Fruit fly (Drosophila melanogaster) whole organism, embryonic: ENCODE data around the gene Cyp4g15.

Experiments used
- Abd-B ChIP-seq: fragments of 200-800 bp; sonication (Bioruptor generic); optimal IDR thresholded peaks from 2 replicates; lab custom pipeline; 2018; ENCODE audit warnings: missing biosample characterization, mild to moderate bottlenecking, missing genetic modification characterization, moderate library complexity
- CG11247 ChIP-seq: fragments of 200-800 bp; sonication (Bioruptor generic); IDR thresholded peaks from 2 replicates; pipeline ENCODE4 v1.3.6; 2022; ENCODE audit warnings: missing biosample characterization, missing genetic modification characterization
- CG11560 ChIP-seq: fragments of 200-800 bp; sonication (Bioruptor generic); IDR thresholded peaks from 3 replicates; pipeline ENCODE4 v1.3.6; 2022; ENCODE audit warnings: missing biosample characterization, missing genetic modification characterization
- CG11696 ChIP-seq: fragments of 200-800 bp; sonication (Bioruptor generic); IDR thresholded peaks from 2 replicates; pipeline ENCODE4 v1.3.6; 2022; ENCODE audit warnings: missing biosample characterization, missing genetic modification characterization
- CG13775 ChIP-seq: fragments of 200-800 bp; sonication (Bioruptor generic); optimal IDR thresholded peaks from 3 replicates; lab custom pipeline; 2017; ENCODE audit warnings: missing biosample characterization, mild to moderate bottlenecking, missing genetic modification characterization
- CG14667 ChIP-seq: fragments of 200-800 bp; sonication (Bioruptor generic); IDR thresholded peaks from 2 replicates; pipeline ENCODE4 v1.3.6; 2022; ENCODE audit warnings: missing biosample characterization, missing genetic modification characterization
- CG14710 ChIP-seq: fragments of 200-800 bp; sonication (Bioruptor generic); optimal IDR thresholded peaks from 3 replicates; lab custom pipeline; 2019; ENCODE audit warnings: missing biosample characterization, mild to moderate bottlenecking, missing genetic modification characterization, moderate library complexity
- CG15073 ChIP-seq: fragments of 200-800 bp; sonication (Bioruptor generic); optimal IDR thresholded peaks from 2 replicates; lab custom pipeline; 2016; ENCODE audit warnings: missing biosample characterization, missing genetic modification characterization
- CG1603 ChIP-seq: fragments of 200-800 bp; sonication (Bioruptor generic); optimal IDR thresholded peaks from 2 replicates; lab custom pipeline; 2019; ENCODE audit warnings: missing biosample characterization, mild to moderate bottlenecking, missing genetic modification characterization, moderate library complexity
- CG17385 ChIP-seq: fragments of 200-800 bp; sonication (Bioruptor generic); optimal IDR thresholded peaks from 3 replicates; lab custom pipeline; 2018; ENCODE audit warnings: missing biosample characterization, mild to moderate bottlenecking, missing genetic modification characterization
- CG17612 ChIP-seq: fragments of 200-800 bp; sonication (Bioruptor generic); IDR thresholded peaks from 2 replicates; pipeline ENCODE4 v1.3.6; 2022; ENCODE audit warnings: missing biosample characterization, missing genetic modification characterization
- CG17829 ChIP-seq: fragments of 200-800 bp; optimal IDR thresholded peaks from 2 replicates; lab custom pipeline; 2019; ENCODE audit warnings: missing biosample characterization, mild to moderate bottlenecking, missing genetic modification characterization, moderate library complexity
- CG42726 ChIP-seq: fragments of 200-800 bp; sonication (Bioruptor generic); IDR thresholded peaks from 2 replicates; pipeline ENCODE4 v1.3.6; 2022; ENCODE audit warnings: missing biosample characterization, missing genetic modification characterization; ENCODE audit not compliant: partially characterized antibody
- CG4282 ChIP-seq: fragments of 200-800 bp; sonication (Bioruptor generic); optimal IDR thresholded peaks from 2 replicates; lab custom pipeline; 2016; ENCODE audit warnings: missing biosample characterization, missing genetic modification characterization
- CG4730 ChIP-seq: fragments of 200-800 bp; sonication (Bioruptor generic); IDR thresholded peaks from 2 replicates; pipeline ENCODE4 v1.3.6; 2022; ENCODE audit warnings: missing biosample characterization, missing genetic modification characterization
- CG4854 ChIP-seq: fragments of 200-800 bp; sonication (Bioruptor generic); optimal IDR thresholded peaks from 2 replicates; lab custom pipeline; 2016; ENCODE audit warnings: missing biosample characterization, missing genetic modification characterization, inconsistent platforms
- CG5953 ChIP-seq: fragments of 200-800 bp; sonication (Bioruptor generic); IDR thresholded peaks from 2 replicates; pipeline ENCODE4 v1.3.6; 2022; ENCODE audit warnings: missing biosample characterization, missing genetic modification characterization
- CG6683 ChIP-seq: fragments of 200-800 bp; sonication (Bioruptor generic); optimal IDR thresholded peaks from 2 replicates; lab custom pipeline; 2017; ENCODE audit warnings: missing biosample characterization, mild to moderate bottlenecking, missing genetic modification characterization, missing genetic modification reagents
- CG7928 ChIP-seq: fragments of 200-800 bp; sonication (Bioruptor generic); optimal IDR thresholded peaks from 2 replicates; lab custom pipeline; 2017; ENCODE audit warnings: missing biosample characterization, mild to moderate bottlenecking, missing genetic modification characterization
- CoRest ChIP-seq: fragments of 200-800 bp; sonication (Bioruptor generic); optimal IDR thresholded peaks from 3 replicates; lab custom pipeline; 2018; ENCODE audit warnings: missing biosample characterization, mild to moderate bottlenecking, missing genetic modification characterization, moderate library complexity
- Dref ChIP-seq: fragments of 200-800 bp; sonication (Bioruptor generic); IDR thresholded peaks from 2 replicates; pipeline ENCODE4 v1.3.6; 2022; ENCODE audit warnings: missing biosample characterization, missing genetic modification characterization
- E2f1 ChIP-seq: fragments of 200-800 bp; sonication (Bioruptor generic); IDR thresholded peaks from 2 replicates; pipeline ENCODE4 v1.3.6; 2022; ENCODE audit warnings: missing biosample characterization, missing genetic modification characterization
- ERR ChIP-seq: fragments of 200-800 bp; sonication (Bioruptor generic); optimal IDR thresholded peaks from 2 replicates; lab custom pipeline; 2016; ENCODE audit warnings: missing biosample characterization, missing genetic modification characterization
- Elba2 ChIP-seq: fragments of 200-800 bp; sonication (Bioruptor generic); optimal IDR thresholded peaks from 3 replicates; lab custom pipeline; 2016; ENCODE audit warnings: missing biosample characterization, missing genetic modification characterization
- Ets97D ChIP-seq: fragments of 200-800 bp; sonication (Bioruptor generic); optimal IDR thresholded peaks from 3 replicates; lab custom pipeline; 2016; ENCODE audit warnings: missing biosample characterization, missing genetic modification characterization
- H2.0 ChIP-seq: fragments of 200-800 bp; sonication (Bioruptor generic); IDR thresholded peaks from 2 replicates; pipeline ENCODE4 v1.3.6; 2022; ENCODE audit warnings: missing biosample characterization, missing genetic modification characterization
- Hr3 ChIP-seq: fragments of 200-800 bp; sonication (Bioruptor generic); optimal IDR thresholded peaks from 3 replicates; lab custom pipeline; 2016; ENCODE audit warnings: missing biosample characterization, missing genetic modification characterization
- Hsf ChIP-seq: fragments of 200-800 bp; sonication (Bioruptor generic); optimal IDR thresholded peaks from 3 replicates; lab custom pipeline; 2016; ENCODE audit warnings: missing biosample characterization, missing genetic modification characterization
- Jarid2 ChIP-seq: fragments of 200-800 bp; sonication (Bioruptor generic); optimal IDR thresholded peaks from 3 replicates; lab custom pipeline; 2017; ENCODE audit warnings: mild to moderate bottlenecking, missing biosample characterization, missing genetic modification reagents, missing genetic modification characterization
- Max ChIP-seq: fragments of 200-800 bp; sonication (Bioruptor generic); optimal IDR thresholded peaks from 2 replicates; lab custom pipeline; 2016; ENCODE audit warnings: missing biosample characterization, mild to moderate bottlenecking, missing genetic modification characterization
- NC2α ChIP-seq: fragments of 200-800 bp; sonication (Bioruptor generic); optimal IDR thresholded peaks from 2 replicates; lab custom pipeline; 2016; ENCODE audit warnings: missing biosample characterization, missing genetic modification characterization
- PHDP ChIP-seq: fragments of 200-800 bp; sonication (Bioruptor generic); optimal IDR thresholded peaks from 3 replicates; lab custom pipeline; 2018; ENCODE audit warnings: missing biosample characterization, mild to moderate bottlenecking, missing genetic modification characterization, moderate library complexity
- Side ChIP-seq: fragments of 200-800 bp; sonication (Bioruptor generic); optimal IDR thresholded peaks from 2 replicates; lab custom pipeline; 2016; ENCODE audit warnings: missing biosample characterization, missing genetic modification characterization
- YL-1 ChIP-seq: fragments of 200-800 bp; sonication (Bioruptor generic); optimal IDR thresholded peaks from 3 replicates; lab custom pipeline; 2017; ENCODE audit warnings: missing biosample characterization, mild to moderate bottlenecking, missing genetic modification characterization
- br ChIP-seq: fragments of >200 bp; optimal IDR thresholded peaks from 2 replicates; lab custom pipeline; 2017
- danr ChIP-seq: fragments of 200-800 bp; sonication (Bioruptor generic); IDR thresholded peaks from 2 replicates; pipeline ENCODE4 v1.3.6; 2022; ENCODE audit warnings: missing biosample characterization, missing genetic modification characterization
- gsb ChIP-seq: fragments of 200-800 bp; sonication (Bioruptor generic); IDR thresholded peaks from 2 replicates; pipeline ENCODE4 v1.3.6; 2022; ENCODE audit warnings: missing biosample characterization, missing genetic modification characterization
- jing ChIP-seq: fragments of 200-800 bp; sonication (Bioruptor generic); optimal IDR thresholded peaks from 2 replicates; lab custom pipeline; 2018; ENCODE audit warnings: missing biosample characterization, mild to moderate bottlenecking, missing genetic modification characterization
- kay ChIP-seq: fragments of 200-800 bp; sonication (Bioruptor generic); optimal IDR thresholded peaks from 2 replicates; lab custom pipeline; 2016; ENCODE audit warnings: missing biosample characterization, missing genetic modification characterization
- lab ChIP-seq: fragments of 200-800 bp; sonication (Bioruptor generic); optimal IDR thresholded peaks from 3 replicates; lab custom pipeline; 2017; ENCODE audit warnings: missing biosample characterization, missing genetic modification characterization, mild to moderate bottlenecking, moderate library complexity, missing genetic modification reagents
- prd ChIP-seq, 3 experiments: fragments of >200 bp in 2 of 3; fragments of 200-800 bp in 1 of 3; sonication (Bioruptor generic) in 1 of 3; optimal IDR thresholded peaks in 2 of 3; IDR thresholded peaks in 1 of 3; 2 replicates in 2 of 3; 3 replicates in 1 of 3; pipeline versions ENCODE4 v1.3.6 to Lab custom; 2017 to 2022; ENCODE audit warnings: missing biosample characterization in 1 of 3, missing genetic modification characterization in 1 of 3
- repo ChIP-seq: fragments of 200-800 bp; sonication (Bioruptor generic); optimal IDR thresholded peaks from 2 replicates; lab custom pipeline; 2016; ENCODE audit warnings: missing biosample characterization, missing genetic modification characterization
- row ChIP-seq: fragments of 200-800 bp; sonication (Bioruptor generic); IDR thresholded peaks from 3 replicates; pipeline ENCODE4 v1.3.6; 2022; ENCODE audit warnings: missing biosample characterization, missing genetic modification characterization
- salm ChIP-seq: fragments of 200-800 bp; sonication (Bioruptor generic); optimal IDR thresholded peaks from 2 replicates; lab custom pipeline; 2018; ENCODE audit warnings: missing biosample characterization, mild to moderate bottlenecking, missing genetic modification characterization
- sens-2 ChIP-seq: fragments of 200-800 bp; sonication (Bioruptor generic); IDR thresholded peaks from 2 replicates; pipeline ENCODE4 v1.3.6; 2022; ENCODE audit warnings: missing biosample characterization, missing genetic modification characterization
- seq ChIP-seq: fragments of 200-800 bp; sonication (Bioruptor generic); IDR thresholded peaks from 2 replicates; pipeline ENCODE4 v1.3.6; 2022; ENCODE audit warnings: missing biosample characterization, missing genetic modification characterization
- shn ChIP-seq: fragments of 200-800 bp; sonication (Bioruptor generic); optimal IDR thresholded peaks from 3 replicates; lab custom pipeline; 2016; ENCODE audit warnings: missing biosample characterization, missing genetic modification characterization
- sqz ChIP-seq: fragments of 200-800 bp; sonication (Bioruptor generic); optimal IDR thresholded peaks from 3 replicates; lab custom pipeline; 2018; ENCODE audit warnings: missing biosample characterization, mild to moderate bottlenecking, missing genetic modification characterization
- sr ChIP-seq: fragments of 200-800 bp; sonication (Bioruptor generic); IDR thresholded peaks from 3 replicates; pipeline ENCODE4 v1.3.6; 2022; ENCODE audit warnings: missing biosample characterization, missing genetic modification characterization
- twi ChIP-seq: fragments of 200-800 bp; optimal IDR thresholded peaks from 2 replicates; lab custom pipeline; 2019; ENCODE audit warnings: missing biosample characterization, mild to moderate bottlenecking, missing genetic modification characterization, moderate library complexity
- usp ChIP-seq: fragments of >200 bp; optimal IDR thresholded peaks from 2 replicates; lab custom pipeline; 2017; ENCODE audit warnings: missing biosample characterization, missing genetic modification characterization

Gene Cyp4g15

dm6 chrX:11451027-11451572 is 25.8 kb upstream of the Cyp4g15 start (continued):
- TF ChIP-seq sens-2 (GFP tag; lab: Robert Waterston, UW) (no peak), Dref (GFP tag; lab: Robert Waterston, UW) (no peak), CoRest (tag; lab: Kevin White, UChicago) (peak; percentile 18), Elba2 (GFP tag; lab: Kevin White, UChicago) (no peak), CG11696 (GFP tag; lab: Robert Waterston, UW) (no peak), Ets97D (GFP tag; lab: Kevin White, UChicago) (no peak), br (lab: Kevin White, UChicago) (no peak), Abd-B (GFP tag; lab: Kevin White, UChicago) (no peak), CG1603 (peak; percentile 64), sr (GFP tag; lab: Robert Waterston, UW) (no peak), CG14667 (GFP tag; lab: Robert Waterston, UW) (peak; percentile 55), CG14710 (tag; lab: Kevin White, UChicago) (no peak), seq (GFP tag; lab: Robert Waterston, UW) (no peak), ERR (GFP tag; lab: Kevin White, UChicago) (peak; percentile 4), CG17829 (tag; lab: Kevin White, UChicago) (peak; percentile 15), NC2α (no peak), repo (no peak), Hr3 (GFP tag; lab: Kevin White, UChicago) (no peak), CG17385 (peak; percentile 26), CG42726 (GFP tag; lab: Robert Waterston, UW) (no peak), kay (GFP tag; lab: Kevin White, UChicago) (peak; percentile 7), CG11560 (tag; lab: Robert Waterston, UW) (0 out of 3 replicates have a peak, but pooled peaks have one; percentile 46), salm (tag; lab: Kevin White, UChicago) (no peak), Side (GFP tag; lab: Kevin White, UChicago) (no peak), CG11247 (GFP tag; lab: Robert Waterston, UW) (peak; percentile 43; the same call in 1 of the 2 replicates), twi (tag; lab: Kevin White, UChicago) (no peak), CG4854 (GFP tag; lab: Kevin White, UChicago) (peak; percentile 30), PHDP (peak; percentile 33), E2f1 (peak; percentile 43; the same call in 1 of the 2 replicates), CG5953 (GFP tag; lab: Robert Waterston, UW) (0 out of 2 replicates have a peak, but pooled peaks have one; percentile 12), lab (peak; percentile 60), CG4282 (GFP tag; lab: Kevin White, UChicago) (no peak), row (peak; percentile 64), CG6683 (GFP tag; lab: Kevin White, UChicago) (no peak), danr (GFP tag; lab: Robert Waterston, UW) (no peak), sqz (GFP tag; lab: Kevin White, UChicago) (no peak), Max (GFP tag; lab: Kevin White, UChicago) (no peak), prd (optimal IDR thresholded peaks at IDR 0.05; lab: Kevin White, UChicago) (no peak), prd (GFP tag; IDR thresholded peaks at IDR 0.05; lab: Robert Waterston, UW) (peak; percentile 75), usp (no peak), YL-1 (GFP tag; lab: Kevin White, UChicago) (no peak), CG13775 (GFP tag; lab: Kevin White, UChicago) (no peak), CG7928 (GFP tag; lab: Kevin White, UChicago) (no peak), gsb (peak; percentile 36; the same call in 1 of the 2 replicates), jing (GFP tag; lab: Kevin White, UChicago) (no peak), CG15073 (GFP tag; lab: Kevin White, UChicago) (peak; percentile 13), Hsf (GFP tag; lab: Kevin White, UChicago) (peak; percentile 27), Jarid2 (GFP tag; lab: Kevin White, UChicago) (peak; percentile 10), shn (GFP tag; lab: Kevin White, UChicago) (no peak), CG4730 (GFP tag; lab: Robert Waterston, UW) (0 out of 2 replicates have a peak, but pooled peaks have one; percentile 14), CG17612 (0 out of 2 replicates have a peak, but pooled peaks have one; percentile 21), H2.0 (GFP tag; lab: Robert Waterston, UW) (peak; percentile 76)
